Worm (Caenorhabditis elegans) whole organism, L2 larva: Measurements from ENCODE around the gene C07A9.9.
A peak's percentile ranks its signal among the peaks of the same experiment; 100 is the strongest.

Source experiments
- C34F6.9 ChIP-seq: fragments of 150-350 bp; optimal IDR thresholded peaks from 2 replicates; lab custom pipeline; 2014; ENCODE audit warnings: missing biosample characterization, missing genetic modification characterization
- F13H6.1 ChIP-seq: sonication (generic microtip); optimal IDR thresholded peaks from 2 replicates; lab custom pipeline; 2016; ENCODE audit warnings: missing genetic modification characterization, missing compliant biosample characterization
- R02D3.7 ChIP-seq: fragments of 150-350 bp; optimal IDR thresholded peaks from 2 replicates; lab custom pipeline; 2014; ENCODE audit warnings: missing biosample characterization, missing genetic modification characterization
- ZK546.5 ChIP-seq: sonication (generic microtip); optimal IDR thresholded peaks from 2 replicates; lab custom pipeline; 2017; ENCODE audit warnings: missing biosample characterization, missing genetic modification characterization
- alr-1 ChIP-seq: fragments of 150-350 bp; optimal IDR thresholded peaks from 2 replicates; lab custom pipeline; 2014; ENCODE audit warnings: missing biosample characterization, missing genetic modification characterization
- aly-2 ChIP-seq: fragments of 150-350 bp; optimal IDR thresholded peaks from 2 replicates; lab custom pipeline; 2014; ENCODE audit warnings: missing biosample characterization, missing genetic modification characterization
- blmp-1 ChIP-seq: sonication (generic microtip); optimal IDR thresholded peaks from 2 replicates; lab custom pipeline; 2017; ENCODE audit warnings: missing genetic modification characterization, mild to moderate bottlenecking, missing compliant biosample characterization, antibody characterized with exemption, moderate library complexity; ENCODE audit not compliant: insufficient read depth
- ceh-16 ChIP-seq: fragments of 150-350 bp; optimal IDR thresholded peaks from 2 replicates; lab custom pipeline; 2014; ENCODE audit warnings: missing biosample characterization, missing genetic modification characterization
- ceh-82 ChIP-seq: fragments of 150-350 bp; optimal IDR thresholded peaks from 2 replicates; lab custom pipeline; 2014; ENCODE audit warnings: missing biosample characterization, missing genetic modification characterization
- crh-2 ChIP-seq: sonication (generic microtip); optimal IDR thresholded peaks from 2 replicates; lab custom pipeline; 2017; ENCODE audit warnings: missing biosample characterization, missing genetic modification characterization
- dmd-4 ChIP-seq: sonication (generic microtip); optimal IDR thresholded peaks from 2 replicates; lab custom pipeline; 2017; ENCODE audit warnings: missing biosample characterization, missing genetic modification characterization
- egl-27 ChIP-seq: sonication (generic microtip); optimal IDR thresholded peaks from 3 replicates; lab custom pipeline; 2017; ENCODE audit warnings: missing biosample characterization, missing genetic modification reagents, missing genetic modification characterization
- elt-3 ChIP-seq: sonication (generic microtip); optimal IDR thresholded peaks from 2 replicates; lab custom pipeline; 2017; ENCODE audit warnings: missing biosample characterization, missing genetic modification characterization
- fos-1 ChIP-seq: fragments of 150-350 bp; optimal IDR thresholded peaks from 2 replicates; lab custom pipeline; 2014; ENCODE audit warnings: missing biosample characterization, missing genetic modification characterization
- gmeb-1 ChIP-seq: fragments of 150-350 bp; optimal IDR thresholded peaks from 2 replicates; lab custom pipeline; 2014; ENCODE audit warnings: missing biosample characterization, missing genetic modification characterization
- lin-13 ChIP-seq: fragments of 150-350 bp; optimal IDR thresholded peaks from 2 replicates; lab custom pipeline; 2014; ENCODE audit warnings: missing biosample characterization, missing genetic modification reagents, missing genetic modification characterization
- lin-39 ChIP-seq: fragments of 150-350 bp; optimal IDR thresholded peaks from 2 replicates; lab custom pipeline; 2014; ENCODE audit warnings: missing biosample characterization, missing genetic modification reagents, missing genetic modification characterization
- lsy-2 ChIP-seq, 2 experiments: fragments of 150-350 bp in 1 of 2; sonication (generic microtip) in 1 of 2; optimal IDR thresholded peaks; 2 replicates each; lab custom pipeline; 2014 to 2017; ENCODE audit warnings: missing biosample characterization in 2 of 2, missing genetic modification characterization in 2 of 2
- mab-5 ChIP-seq: fragments of 150-350 bp; optimal IDR thresholded peaks from 2 replicates; lab custom pipeline; 2014; ENCODE audit warnings: missing biosample characterization, missing genetic modification characterization
- mbf-1 ChIP-seq: sonication (generic microtip); optimal IDR thresholded peaks from 2 replicates; lab custom pipeline; 2017; ENCODE audit warnings: missing biosample characterization, missing genetic modification characterization
- nhr-10 ChIP-seq: sonication (generic microtip); optimal IDR thresholded peaks from 2 replicates; lab custom pipeline; 2017; ENCODE audit warnings: missing biosample characterization, missing genetic modification characterization
- nhr-11 ChIP-seq: fragments of 150-350 bp; optimal IDR thresholded peaks from 2 replicates; lab custom pipeline; 2014; ENCODE audit warnings: missing biosample characterization, missing genetic modification characterization
- nhr-12 ChIP-seq: fragments of 150-350 bp; optimal IDR thresholded peaks from 2 replicates; lab custom pipeline; 2014; ENCODE audit warnings: missing biosample characterization, missing genetic modification characterization
- nhr-129 ChIP-seq: fragments of 150-350 bp; optimal IDR thresholded peaks from 2 replicates; lab custom pipeline; 2014; ENCODE audit warnings: missing biosample characterization, missing genetic modification characterization
- nhr-23 ChIP-seq: fragments of 150-350 bp; optimal IDR thresholded peaks from 2 replicates; lab custom pipeline; 2014; ENCODE audit warnings: missing biosample characterization, missing genetic modification reagents, missing genetic modification characterization
- nhr-25 ChIP-seq: fragments of 150-350 bp; sonication (generic microtip); optimal IDR thresholded peaks from 3 replicates; lab custom pipeline; 2014; ENCODE audit warnings: missing biosample characterization, missing genetic modification characterization
- nhr-6 ChIP-seq: fragments of 150-350 bp; optimal IDR thresholded peaks from 2 replicates; lab custom pipeline; 2014; ENCODE audit warnings: missing biosample characterization, missing genetic modification characterization
- peb-1 ChIP-seq: fragments of 150-350 bp; optimal IDR thresholded peaks from 2 replicates; lab custom pipeline; 2014; ENCODE audit warnings: missing biosample characterization, missing genetic modification characterization
- sem-4 ChIP-seq: fragments of 150-350 bp; optimal IDR thresholded peaks from 2 replicates; lab custom pipeline; 2014; ENCODE audit warnings: missing biosample characterization, missing genetic modification reagents, missing genetic modification characterization
- skn-1 ChIP-seq: sonication (generic microtip); optimal IDR thresholded peaks from 2 replicates; lab custom pipeline; 2017; ENCODE audit warnings: missing biosample characterization, missing genetic modification characterization
- sma-3 ChIP-seq: sonication (generic microtip); optimal IDR thresholded peaks from 2 replicates; lab custom pipeline; 2016; ENCODE audit warnings: missing genetic modification reagents, missing genetic modification characterization, missing compliant biosample characterization
- sma-9 ChIP-seq, 2 experiments: fragments of 150-350 bp in 1 of 2; sonication (generic microtip) in 1 of 2; optimal IDR thresholded peaks; 2 replicates each; lab custom pipeline; 2014 to 2016; ENCODE audit warnings: missing genetic modification characterization in 2 of 2, mild to moderate bottlenecking in 1 of 2, missing biosample characterization in 1 of 2, missing compliant biosample characterization in 1 of 2, missing genetic modification reagents in 1 of 2, moderate library complexity in 1 of 2
- snpc-4 ChIP-seq: fragments of 150-350 bp; optimal IDR thresholded peaks from 2 replicates; lab custom pipeline; 2014; ENCODE audit warnings: missing biosample characterization, missing genetic modification characterization
- unc-39 ChIP-seq: fragments of 150-350 bp; optimal IDR thresholded peaks from 2 replicates; lab custom pipeline; 2014; ENCODE audit warnings: missing biosample characterization, missing genetic modification characterization
- unc-55 ChIP-seq: fragments of 150-350 bp; sonication (generic microtip); optimal IDR thresholded peaks from 3 replicates; lab custom pipeline; 2014; ENCODE audit warnings: missing biosample characterization, missing genetic modification reagents, missing genetic modification characterization
- unc-62 ChIP-seq: fragments of 150-350 bp; optimal IDR thresholded peaks from 2 replicates; lab custom pipeline; 2014; ENCODE audit warnings: missing biosample characterization, missing genetic modification reagents, missing genetic modification characterization
- zag-1 ChIP-seq: fragments of 150-350 bp; optimal IDR thresholded peaks from 2 replicates; lab custom pipeline; 2014; ENCODE audit warnings: missing biosample characterization, missing genetic modification characterization
- ztf-1 ChIP-seq: fragments of 200-800 bp; sonication (Bioruptor generic); conservative IDR thresholded peaks from 2 replicates; pipeline ENCODE4 v1.3.6; 2022; ENCODE audit warnings: missing genetic modification characterization, missing compliant biosample characterization
- ztf-11 ChIP-seq: sonication (generic microtip); optimal IDR thresholded peaks from 2 replicates; lab custom pipeline; 2017; ENCODE audit warnings: missing biosample characterization, missing genetic modification characterization
- ztf-4 ChIP-seq: fragments of 150-350 bp; optimal IDR thresholded peaks from 2 replicates; lab custom pipeline; 2014; ENCODE audit warnings: missing biosample characterization, missing genetic modification characterization

The C07A9.9 gene

ce11 chrIII:9619079-9619761, 48.2 kb downstream of the C07A9.9 start, which contains the start of gene hlh-11 (continued):
- TF ChIP-seq nhr-6 (tag; lab: Kevin White, UChicago) = peak; percentile 86
- TF ChIP-seq elt-3 (tag; lab: Kevin White, UChicago) = no peak
- no peak for TF ChIP-seq alr-1 (tag; lab: Kevin White, UChicago)
- peak; percentile 78 for TF ChIP-seq egl-27 (tag; lab: Kevin White, UChicago)
- TF ChIP-seq C34F6.9 (tag; lab: Kevin White, UChicago) = peak; percentile 97
- TF ChIP-seq R02D3.7 (tag; lab: Kevin White, UChicago) = no peak
- TF ChIP-seq crh-2 (tag; lab: Kevin White, UChicago) = peak; percentile 91
- peak; percentile 92 for TF ChIP-seq nhr-129 (tag; lab: Kevin White, UChicago)
- no peak for TF ChIP-seq nhr-23
- TF ChIP-seq peb-1 (tag; lab: Kevin White, UChicago) = peak; percentile 15
- TF ChIP-seq ZK546.5 (tag; lab: Kevin White, UChicago) = no peak
- peak; percentile 73 for TF ChIP-seq mab-5 (tag; lab: Kevin White, UChicago)
- peak; percentile 47 for TF ChIP-seq lin-39 (tag; lab: Kevin White, UChicago)
- no peak for TF ChIP-seq ztf-1 (GFP tag; lab: Robert Waterston, UW)
- TF ChIP-seq ztf-4 (tag; lab: Kevin White, UChicago) = peak; percentile 65
- no peak for TF ChIP-seq mbf-1
- TF ChIP-seq aly-2 = no peak
- peak; percentile 79 for TF ChIP-seq ceh-16 (tag; lab: Kevin White, UChicago)
- no peak for TF ChIP-seq nhr-10 (tag; lab: Kevin White, UChicago)
- TF ChIP-seq nhr-25 (tag; lab: Kevin White, UChicago) = peak; percentile 93
- TF ChIP-seq dmd-4 (tag; lab: Kevin White, UChicago) = no peak
- TF ChIP-seq ceh-82 (tag; lab: Kevin White, UChicago) = no peak
- peak; percentile 89 for TF ChIP-seq sma-3 (GFP tag; lab: Kevin White, UChicago)
- peak; percentile 75 for TF ChIP-seq unc-62
- peak; percentile 94 for TF ChIP-seq sem-4 (tag; lab: Kevin White, UChicago)

- TF ChIP-seq elt-3 (tag; lab: Kevin White, UChicago) (no peak), sma-9 (GFP tag; optimal IDR thresholded peaks at IDR 0.05; lab: Kevin White, UChicago) (peak; percentile 11), sma-9 (tag; optimal IDR thresholded peaks at IDR 0.05; lab: Kevin White, UChicago) (no peak), sem-4 (tag; lab: Kevin White, UChicago) (no peak), fos-1 (peak; percentile 1), nhr-25 (tag; lab: Kevin White, UChicago) (peak; percentile 39)
These were observed 49.7 kb downstream of the C07A9.9 start for ce11 chrIII:9617599-9618262.

ce11 chrIII:9616933-9617332, 50.5 kb downstream of the C07A9.9 start:
- TF ChIP-seq mab-5 (tag; lab: Kevin White, UChicago) = no peak
- TF ChIP-seq ztf-11 (tag; lab: Kevin White, UChicago) = no peak
- TF ChIP-seq unc-39 (tag; lab: Kevin White, UChicago) = no peak
- TF ChIP-seq nhr-129 (tag; lab: Kevin White, UChicago) = no peak
- no peak for TF ChIP-seq gmeb-1 (tag; lab: Kevin White, UChicago)
- no peak for TF ChIP-seq skn-1 (tag; lab: Kevin White, UChicago)
- TF ChIP-seq egl-27 (tag; lab: Kevin White, UChicago) = no peak
- TF ChIP-seq peb-1 (tag; lab: Kevin White, UChicago) = no peak
- no peak for TF ChIP-seq aly-2
- no peak for TF ChIP-seq unc-55 (GFP tag; lab: Kevin White, UChicago)
- no peak for TF ChIP-seq dmd-4 (tag; lab: Kevin White, UChicago)

- TF ChIP-seq unc-39 (tag; lab: Kevin White, UChicago) = no peak
- TF ChIP-seq unc-55 (GFP tag; lab: Kevin White, UChicago) = peak; percentile 69
- no peak for TF ChIP-seq ceh-16 (tag; lab: Kevin White, UChicago)
- TF ChIP-seq sma-3 (GFP tag; lab: Kevin White, UChicago) = peak; percentile 34
- peak; percentile 10 for TF ChIP-seq fos-1
- TF ChIP-seq nhr-11 = no peak
- TF ChIP-seq zag-1 (tag; lab: Kevin White, UChicago) = no peak
- TF ChIP-seq blmp-1 (tag; lab: Kevin White, UChicago) = no peak
- no peak for TF ChIP-seq nhr-12 (tag; lab: Kevin White, UChicago)
- peak; percentile 77 for TF ChIP-seq gmeb-1 (tag; lab: Kevin White, UChicago)
- TF ChIP-seq lin-13 (GFP tag; lab: Kevin White, UChicago) = no peak
- no peak for TF ChIP-seq nhr-6 (tag; lab: Kevin White, UChicago)
- peak; percentile 14 for TF ChIP-seq sma-9 (GFP tag; optimal IDR thresholded peaks at IDR 0.05; lab: Kevin White, UChicago)
- no peak for TF ChIP-seq sma-9 (tag; optimal IDR thresholded peaks at IDR 0.05; lab: Kevin White, UChicago)
- peak; percentile 10 for TF ChIP-seq nhr-25 (tag; lab: Kevin White, UChicago)
- TF ChIP-seq sem-4 (tag; lab: Kevin White, UChicago) = peak; percentile 2
- TF ChIP-seq C34F6.9 (tag; lab: Kevin White, UChicago) = peak; percentile 50
- no peak for TF ChIP-seq peb-1 (tag; lab: Kevin White, UChicago)
- peak; percentile 59 for TF ChIP-seq crh-2 (tag; lab: Kevin White, UChicago)
- TF ChIP-seq lsy-2 (tag; optimal IDR thresholded peaks at IDR 0.05; lab: Kevin White, UChicago) = peak in 1 of 2 experiments; percentile 66
- no peak for TF ChIP-seq snpc-4
- TF ChIP-seq F13H6.1 (tag; lab: Kevin White, UChicago) = peak; percentile 26
- TF ChIP-seq nhr-129 (tag; lab: Kevin White, UChicago) = peak; percentile 42
These were observed 51.0 kb downstream of the C07A9.9 start, which contains the start of gene hcp-3 for ce11 chrIII:9616426-9616825. TSS of gene hcp-3 (minus strand) at chrIII:9616470.
